Worm (Caenorhabditis elegans) whole organism, early embryonic: ENCODE measurements around the gene glb-14.

Source experiments
- B0310.2 ChIP-seq: sonication (generic microtip); optimal IDR thresholded peaks from 2 replicates; lab custom pipeline; 2016; ENCODE audit warnings: mild to moderate bottlenecking, missing genetic modification characterization, missing compliant biosample characterization
- F13C5.2 ChIP-seq: sonication (generic microtip); optimal IDR thresholded peaks from 2 replicates; lab custom pipeline; 2017; ENCODE audit warnings: mild to moderate bottlenecking, missing genetic modification characterization, inconsistent platforms, missing compliant biosample characterization
- aly-1 ChIP-seq: sonication (generic microtip); optimal IDR thresholded peaks from 2 replicates; lab custom pipeline; 2016; ENCODE audit warnings: missing genetic modification characterization, missing compliant biosample characterization
- ama-1 ChIP-seq: fragments of 150-350 bp; optimal IDR thresholded peaks from 2 replicates; lab custom pipeline; 2014
- ceh-13 ChIP-seq: fragments of 200-800 bp; sonication (Bioruptor generic); optimal IDR thresholded peaks from 2 replicates; lab custom pipeline; 2018; ENCODE audit warnings: mild to moderate bottlenecking, missing genetic modification characterization, missing compliant biosample characterization
- ceh-36 ChIP-seq: sonication (generic microtip); optimal IDR thresholded peaks from 2 replicates; lab custom pipeline; 2016; ENCODE audit warnings: missing genetic modification characterization, inconsistent platforms, missing compliant biosample characterization
- ets-7 ChIP-seq: sonication (generic microtip); optimal IDR thresholded peaks from 2 replicates; lab custom pipeline; 2016; ENCODE audit warnings: missing genotype, missing genetic modification characterization, missing compliant biosample characterization
- flt-1 ChIP-seq: fragments of 200-800 bp; sonication (Bioruptor generic); IDR thresholded peaks from 2 replicates; pipeline ENCODE4 v1.3.6; 2022; ENCODE audit warnings: missing genetic modification characterization, missing compliant biosample characterization
- hmbx-1 ChIP-seq: sonication (generic microtip); optimal IDR thresholded peaks from 2 replicates; lab custom pipeline; 2016; ENCODE audit warnings: mild to moderate bottlenecking, missing genetic modification characterization, missing compliant biosample characterization
- hmg-4 ChIP-seq: fragments of 200-800 bp; sonication (Bioruptor generic); optimal IDR thresholded peaks from 2 replicates; lab custom pipeline; 2018; ENCODE audit warnings: mild to moderate bottlenecking, missing genetic modification characterization, missing compliant biosample characterization
- hnd-1 ChIP-seq: sonication (generic microtip); optimal IDR thresholded peaks from 2 replicates; lab custom pipeline; 2016; ENCODE audit warnings: missing genetic modification characterization, missing compliant biosample characterization
- pes-1 ChIP-seq: fragments of 200-800 bp; sonication (Bioruptor generic); IDR thresholded peaks from 2 replicates; pipeline ENCODE4 v1.3.6; 2022; ENCODE audit warnings: missing genetic modification reagents, missing genetic modification characterization, missing compliant biosample characterization
- scrt-1 ChIP-seq: fragments of 200-800 bp; sonication (Bioruptor generic); IDR thresholded peaks from 2 replicates; pipeline ENCODE4 v1.3.6; 2022; ENCODE audit warnings: missing genetic modification characterization, missing compliant biosample characterization
- sea-1 ChIP-seq: fragments of 200-800 bp; sonication (Bioruptor generic); conservative IDR thresholded peaks from 2 replicates; pipeline ENCODE4 v1.3.6; 2022; ENCODE audit warnings: missing genetic modification characterization, missing compliant biosample characterization
- tbx-11 ChIP-seq: fragments of 200-800 bp; sonication (Bioruptor generic); IDR thresholded peaks from 2 replicates; pipeline ENCODE4 v1.3.6; 2022; ENCODE audit warnings: missing genetic modification characterization, missing compliant biosample characterization
- tbx-37 ChIP-seq: fragments of 200-800 bp; sonication (Bioruptor generic); conservative IDR thresholded peaks from 2 replicates; pipeline ENCODE4 v1.3.6; 2022; ENCODE audit warnings: missing genetic modification reagents, missing genetic modification characterization, missing compliant biosample characterization
- tra-4 ChIP-seq: sonication (generic microtip); optimal IDR thresholded peaks from 2 replicates; lab custom pipeline; 2017; ENCODE audit warnings: missing genetic modification characterization, missing compliant biosample characterization

The glb-14 gene

ce11 chrV:15543252-15543651 lies 1.5 kb downstream of the glb-14 start:
- TF ChIP-seq hmbx-1 (tag; lab: Kevin White, UChicago) (no peak), scrt-1 (GFP tag; lab: Robert Waterston, UW) (no peak), sea-1 (no peak), B0310.2 (tag; lab: Kevin White, UChicago) (no peak)

- TF ChIP-seq ceh-13 (GFP tag; lab: Kevin White, UChicago) (no peak), F13C5.2 (tag; lab: Kevin White, UChicago) (no peak)
Observed at ce11 chrV:15537923-15538322, 6.9 kb downstream of the glb-14 start, which contains the start of gene prde-1. Gene prde-1 (plus strand): TSS chrV:15538244.

- TF ChIP-seq ceh-13 (GFP tag; lab: Kevin White, UChicago) (no peak), ets-7 (tag; lab: Kevin White, UChicago) (no peak), aly-1 (no peak), F13C5.2 (tag; lab: Kevin White, UChicago) (no peak), flt-1 (no peak), pes-1 (GFP tag; lab: Robert Waterston, UW) (no peak), hmbx-1 (tag; lab: Kevin White, UChicago) (no peak), tbx-11 (GFP tag; lab: Robert Waterston, UW) (no peak), B0310.2 (tag; lab: Kevin White, UChicago) (no peak), scrt-1 (GFP tag; lab: Robert Waterston, UW) (no peak)
Observed at ce11 chrV:15536320-15536719, 8.5 kb downstream of the glb-14 start, which contains the start of gene F21A3.4. Gene F21A3.4 (plus strand): TSS chrV:15536620.

- TF ChIP-seq B0310.2 (tag; lab: Kevin White, UChicago) (no peak), ceh-36 (tag; lab: Kevin White, UChicago) (no peak), pes-1 (GFP tag; lab: Robert Waterston, UW) (no peak), hmbx-1 (tag; lab: Kevin White, UChicago) (no peak), tbx-11 (GFP tag; lab: Robert Waterston, UW) (no peak), scrt-1 (GFP tag; lab: Robert Waterston, UW) (no peak), hmg-4 (GFP tag; lab: Kevin White, UChicago) (no peak), tbx-37 (GFP tag; lab: Robert Waterston, UW) (no peak), F13C5.2 (tag; lab: Kevin White, UChicago) (no peak), ets-7 (tag; lab: Kevin White, UChicago) (no peak), tra-4 (tag; lab: Kevin White, UChicago) (no peak), ceh-13 (GFP tag; lab: Kevin White, UChicago) (no peak), flt-1 (no peak), sea-1 (no peak), ama-1 (lab: Kevin White, UChicago) (no peak), aly-1 (no peak)
Observed at ce11 chrV:15533864-15534263, 10.9 kb downstream of the glb-14 start, which contains the start of gene F21A3.2. Gene F21A3.2 (minus strand): TSS chrV:15533964.

ce11 chrV:15533096-15533495 lies 11.7 kb downstream of the glb-14 start, which contains the start of gene F21A3.11:
Gene F21A3.11 (minus strand): TSS chrV:15533212.
- TF ChIP-seq aly-1 (no peak), ceh-13 (GFP tag; lab: Kevin White, UChicago) (no peak), ama-1 (lab: Kevin White, UChicago) (no peak), hnd-1 (tag; lab: Kevin White, UChicago) (no peak), tbx-11 (GFP tag; lab: Robert Waterston, UW) (no peak), sea-1 (no peak), F13C5.2 (tag; lab: Kevin White, UChicago) (no peak), flt-1 (no peak), tbx-37 (GFP tag; lab: Robert Waterston, UW) (no peak), tra-4 (tag; lab: Kevin White, UChicago) (no peak), hmg-4 (GFP tag; lab: Kevin White, UChicago) (no peak), ets-7 (tag; lab: Kevin White, UChicago) (no peak), hmbx-1 (tag; lab: Kevin White, UChicago) (no peak), B0310.2 (tag; lab: Kevin White, UChicago) (no peak), scrt-1 (GFP tag; lab: Robert Waterston, UW) (no peak), pes-1 (GFP tag; lab: Robert Waterston, UW) (no peak)

ce11 chrV:15529069-15529468 lies 15.7 kb downstream of the glb-14 start, which contains the start of gene srh-276:
Gene srh-276 (plus strand): TSS chrV:15529369.
- TF ChIP-seq tra-4 (tag; lab: Kevin White, UChicago) = no peak
- TF ChIP-seq ets-7 (tag; lab: Kevin White, UChicago) = no peak
- no peak for TF ChIP-seq ama-1 (lab: Kevin White, UChicago)
- no peak for TF ChIP-seq pes-1 (GFP tag; lab: Robert Waterston, UW)
- TF ChIP-seq tbx-37 (GFP tag; lab: Robert Waterston, UW) = no peak
- no peak for TF ChIP-seq ceh-36 (tag; lab: Kevin White, UChicago)
- no peak for TF ChIP-seq hmg-4 (GFP tag; lab: Kevin White, UChicago)
- no peak for TF ChIP-seq B0310.2 (tag; lab: Kevin White, UChicago)
- no peak for TF ChIP-seq hmbx-1 (tag; lab: Kevin White, UChicago)
- TF ChIP-seq F13C5.2 (tag; lab: Kevin White, UChicago) = no peak
- TF ChIP-seq flt-1 = no peak
- TF ChIP-seq scrt-1 (GFP tag; lab: Robert Waterston, UW) = no peak
- no peak for TF ChIP-seq hnd-1 (tag; lab: Kevin White, UChicago)
- TF ChIP-seq aly-1 = no peak
- TF ChIP-seq ceh-13 (GFP tag; lab: Kevin White, UChicago) = no peak
- TF ChIP-seq sea-1 = no peak
- no peak for TF ChIP-seq tbx-11 (GFP tag; lab: Robert Waterston, UW)

ce11 chrV:15521920-15522319 lies 22.9 kb downstream of the glb-14 start, which contains the start of gene lgc-31:
Gene lgc-31 (minus strand): TSS chrV:15522020.
- TF ChIP-seq scrt-1 (GFP tag; lab: Robert Waterston, UW) = no peak
- TF ChIP-seq tbx-11 (GFP tag; lab: Robert Waterston, UW) = no peak
